Fruit fly (Drosophila melanogaster) whole organism, wandering third instar larva: ENCODE measurements around the gene bowl.

Source experiments
- Dfd ChIP-seq: fragments of >200 bp; optimal IDR thresholded peaks from 2 replicates; lab custom pipeline; 2017; ENCODE audit warnings: missing biosample characterization, missing genetic modification characterization
- Dif ChIP-seq: fragments of 200-275, 200-300 bp; sonication (Bioruptor generic); optimal IDR thresholded peaks from 2 replicates; lab custom pipeline; 2018; ENCODE audit warnings: missing biosample characterization, missing genetic modification characterization; ENCODE audit not compliant: partially characterized antibody
- Hnf4 ChIP-seq: fragments of 200-800 bp; sonication (Bioruptor generic); optimal IDR thresholded peaks from 2 replicates; lab custom pipeline; 2016; ENCODE audit warnings: missing biosample characterization, mild to moderate bottlenecking, missing genetic modification characterization
- Hr78 ChIP-seq: fragments of >200 bp; optimal IDR thresholded peaks from 2 replicates; lab custom pipeline; 2017; ENCODE audit warnings: missing biosample characterization, missing genetic modification characterization
- N ChIP-seq: fragments of >200 bp; optimal IDR thresholded peaks from 2 replicates; lab custom pipeline; 2018; ENCODE audit warnings: missing biosample characterization, missing external identifiers, missing genetic modification characterization
- OdsH ChIP-seq: fragments of 200-800 bp; sonication (Bioruptor generic); optimal IDR thresholded peaks from 2 replicates; lab custom pipeline; 2016; ENCODE audit warnings: missing biosample characterization, mild to moderate bottlenecking, missing genetic modification characterization
- dsf ChIP-seq: sonication (Bioruptor generic); optimal IDR thresholded peaks from 2 replicates; lab custom pipeline; 2016; ENCODE audit warnings: missing biosample characterization, missing genetic modification characterization, borderline replicate concordance
- ey ChIP-seq: fragments of 200-800 bp; sonication (Bioruptor generic); optimal IDR thresholded peaks from 2 replicates; lab custom pipeline; 2016; ENCODE audit warnings: missing biosample characterization, missing genetic modification characterization
- lola ChIP-seq: fragments of >200 bp; optimal IDR thresholded peaks from 2 replicates; lab custom pipeline; 2017; ENCODE audit warnings: missing biosample characterization, missing genetic modification characterization
- pan ChIP-seq: fragments of >200 bp; optimal IDR thresholded peaks from 2 replicates; lab custom pipeline; 2017
- psq ChIP-seq: fragments of 200-800 bp; sonication (Bioruptor generic); optimal IDR thresholded peaks from 3 replicates; lab custom pipeline; 2017; ENCODE audit warnings: missing biosample characterization, mild to moderate bottlenecking, missing genetic modification characterization, moderate library complexity
- sv ChIP-seq: fragments of 200-800 bp; sonication (Bioruptor generic); optimal IDR thresholded peaks from 3 replicates; lab custom pipeline; 2016; ENCODE audit warnings: missing biosample characterization, missing genetic modification characterization

DNA sequence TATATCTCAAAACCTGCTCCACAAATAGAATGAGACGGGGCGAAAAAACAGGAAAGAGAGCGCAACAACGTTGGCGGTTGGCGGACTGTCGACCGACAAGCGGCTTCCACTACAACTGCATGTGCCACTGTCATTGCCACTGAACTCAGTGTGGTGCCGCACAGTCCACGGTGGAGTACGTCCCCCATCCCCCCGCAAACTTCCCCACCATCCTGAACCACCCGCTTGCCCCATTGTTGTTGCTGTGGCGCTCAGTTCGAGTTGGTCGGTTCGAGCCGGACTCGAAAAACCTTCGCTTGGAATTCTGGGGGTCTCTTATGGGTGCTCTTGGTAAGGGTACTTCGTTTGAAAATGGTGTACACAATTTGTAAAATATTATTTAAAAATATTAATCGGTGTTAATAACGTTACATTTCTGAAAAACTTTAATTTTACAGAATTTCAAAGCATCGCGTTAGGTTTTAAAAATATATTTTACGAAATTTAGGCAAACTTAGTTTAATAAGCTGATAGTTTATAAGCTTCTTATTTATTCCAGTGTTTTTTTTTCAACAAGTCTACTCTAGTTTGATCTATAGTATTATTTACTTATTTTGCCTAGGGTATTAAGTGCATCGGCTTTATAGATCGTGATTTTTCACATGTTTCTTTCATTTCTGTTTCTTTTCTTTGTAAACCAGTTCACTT lies 1.6 kb downstream of the bowl start:
- TF ChIP-seq ey (GFP tag; lab: Kevin White, UChicago) = peak; percentile 73
- TF ChIP-seq pan (lab: Kevin White, UChicago) = no peak
- no peak for TF ChIP-seq N (GFP tag; lab: Kevin White, UChicago)
- TF ChIP-seq Dif (GFP tag; lab: Kevin White, UChicago) = peak; percentile 56
- peak; percentile 41 for TF ChIP-seq sv (GFP tag; lab: Kevin White, UChicago)
- TF ChIP-seq Dfd (GFP tag; lab: Kevin White, UChicago) = no peak
- peak; percentile 76 for TF ChIP-seq OdsH (GFP tag; lab: Kevin White, UChicago)
- no peak for TF ChIP-seq Hnf4 (GFP tag; lab: Kevin White, UChicago)
- TF ChIP-seq Hr78 = no peak
- TF ChIP-seq dsf (GFP tag; lab: Kevin White, UChicago) = no peak
- peak; percentile 91 for TF ChIP-seq psq (GFP tag; lab: Kevin White, UChicago)
- TF ChIP-seq lola (GFP tag; lab: Kevin White, UChicago) = no peak
